Worm (Caenorhabditis elegans): ENCODE measurements around the gene K12H6.8.

Gene K12H6.8

DNA sequence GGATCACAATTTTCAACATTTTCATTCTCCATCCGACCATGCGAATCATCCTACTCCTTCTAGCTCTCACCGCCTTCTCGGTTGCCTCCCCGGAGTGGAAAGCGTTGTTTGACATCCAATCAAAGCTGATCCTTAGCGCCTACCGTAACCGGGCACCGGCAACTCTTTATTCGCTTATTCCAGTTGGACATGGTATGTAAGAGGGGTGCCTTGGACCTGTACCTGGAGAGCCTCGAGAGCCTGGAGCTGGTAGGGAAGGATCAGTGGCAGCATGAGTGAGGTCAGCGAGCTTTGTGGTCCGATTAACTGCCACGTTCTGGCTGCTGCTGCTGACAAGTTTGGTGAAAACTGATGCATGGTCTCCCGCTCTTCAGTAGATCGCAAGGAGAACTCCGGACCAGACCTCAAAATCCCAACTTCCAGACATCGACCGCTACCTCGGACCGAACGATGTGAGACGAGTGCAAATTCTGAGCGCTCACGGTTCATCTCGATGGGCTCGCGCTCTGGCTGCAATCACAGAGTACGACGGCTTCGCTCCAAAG lies at the start of gene K12H6.8:
Gene K12H6.8 (plus strand): TSS at position 38 of the 545 bp plus-strand sequence.
- no peak for TF ChIP-seq madf-8 (GFP tag; conservative IDR thresholded peaks at IDR 0.05)
- 0 out of 2 replicates have a peak, but pooled peaks have one; percentile 40 for TF ChIP-seq mcd-1 (GFP tag; IDR thresholded peaks at IDR 0.05)
- TF ChIP-seq F57A8.1 (GFP tag; optimal IDR thresholded peaks at IDR 0.05) = no peak
- peak; percentile 69 for TF ChIP-seq zfh-2 (GFP tag; conservative IDR thresholded peaks at IDR 0.05)
- TF ChIP-seq B0336.3 (GFP tag; IDR thresholded peaks at IDR 0.05) = 0 out of 2 replicates have a peak, but pooled peaks have one; percentile 27
- no peak for TF ChIP-seq athp-1 (tag; optimal IDR thresholded peaks at IDR 0.05)
- no peak for TF ChIP-seq ztf-3 (GFP tag; optimal IDR thresholded peaks at IDR 0.05)
- TF ChIP-seq lin-35 (GFP tag; optimal IDR thresholded peaks at IDR 0.05) = no peak
- no peak for TF ChIP-seq Y67H2A.10 (GFP tag; conservative IDR thresholded peaks at IDR 0.05)
- TF ChIP-seq hmg-1.2 (GFP tag; IDR thresholded peaks at IDR 0.05) = no peak
- TF ChIP-seq ztf-28 (GFP tag; IDR thresholded peaks at IDR 0.05) = no peak
- TF ChIP-seq ZK185.1 (tag; optimal IDR thresholded peaks at IDR 0.05; ENCODE audit: poor library complexity, severe bottlenecking) = no peak
- no peak for TF ChIP-seq F22D6.2 (tag; optimal IDR thresholded peaks at IDR 0.05)
- peak; percentile 17 for TF ChIP-seq repo-1 (tag; optimal IDR thresholded peaks at IDR 0.05)
- no peak for TF ChIP-seq ceh-40 (GFP tag; IDR thresholded peaks at IDR 0.05)
- no peak for TF ChIP-seq lin-40 (tag; optimal IDR thresholded peaks at IDR 0.05)
- TF ChIP-seq egrh-3 (GFP tag; IDR thresholded peaks at IDR 0.05) = 0 out of 2 replicates have a peak, but pooled peaks have one; percentile 37
- TF ChIP-seq F23B12.7 (tag; optimal IDR thresholded peaks at IDR 0.05; ENCODE audit: insufficient read depth) = no peak

- TF ChIP-seq die-1 (tag; optimal IDR thresholded peaks at IDR 0.05) (no peak), zim-3 (tag; optimal IDR thresholded peaks at IDR 0.05) (no peak), attf-6 (GFP tag; IDR thresholded peaks at IDR 0.05) (no peak), madf-8 (GFP tag; conservative IDR thresholded peaks at IDR 0.05) (no peak), ceh-79 (tag; optimal IDR thresholded peaks at IDR 0.05) (no peak), egrh-3 (GFP tag; IDR thresholded peaks at IDR 0.05) (no peak), K12H6.12 (tag; optimal IDR thresholded peaks at IDR 0.05) (no peak)
These were observed 48.4 kb upstream of the K12H6.8 start, which contains the start of gene F08D12.3 for ce11 chrII:2779253-2779652. Gene F08D12.3 (plus strand): TSS chrII:2779553.

- TF ChIP-seq zfh-2 (GFP tag; conservative IDR thresholded peaks at IDR 0.05) (peak; percentile 50), K12H6.12 (tag; optimal IDR thresholded peaks at IDR 0.05) (no peak)
These were observed 46.9 kb upstream of the K12H6.8 start for ce11 chrII:2780804-2781203.

- no peak for TF ChIP-seq F39B2.1 (GFP tag; IDR thresholded peaks at IDR 0.05)
- TF ChIP-seq ceh-100 (GFP tag; IDR thresholded peaks at IDR 0.05) = no peak
- no peak for TF ChIP-seq madf-3 (GFP tag; IDR thresholded peaks at IDR 0.05)
- TF ChIP-seq madf-6 (GFP tag; IDR thresholded peaks at IDR 0.05) = no peak
- no peak for TF ChIP-seq fkh-3 (tag; optimal IDR thresholded peaks at IDR 0.05)
- TF ChIP-seq T07F8.4 (tag; optimal IDR thresholded peaks at IDR 0.05) = no peak
- no peak for TF ChIP-seq hlh-26 (GFP tag; conservative IDR thresholded peaks at IDR 0.05)
- no peak for TF ChIP-seq F22D6.2 (tag; optimal IDR thresholded peaks at IDR 0.05)
- no peak for TF ChIP-seq mcd-1 (GFP tag; IDR thresholded peaks at IDR 0.05)
- no peak for TF ChIP-seq Y53G8AR.9 (GFP tag; conservative IDR thresholded peaks at IDR 0.05)
- TF ChIP-seq F10E7.11 (tag; optimal IDR thresholded peaks at IDR 0.05) = no peak
These were observed 46.3 kb upstream of the K12H6.8 start, which contains the start of gene F08D12.2 for ce11 chrII:2781355-2781754. Gene F08D12.2 (plus strand): TSS chrII:2781655.
